Fruit fly (Drosophila melanogaster): ENCODE measurements around the gene Pfas.

Gene Pfas

dm6 chr2L:6045972-6046718 is at the start of gene Pfas:
Pfas (minus strand) TSS chr2L:6046050.
- peak; percentile 67 for TF ChIP-seq CG17801 (GFP tag; optimal IDR thresholded peaks at IDR 0.05; ENCODE audit: partially characterized antibody)

- TF ChIP-seq CG17801 (GFP tag; optimal IDR thresholded peaks at IDR 0.05; ENCODE audit: partially characterized antibody), result no peak
Measured at dm6 chr2L:6092300-6092699, 46.5 kb upstream of the Pfas start.

- TF ChIP-seq CG17801 (GFP tag; optimal IDR thresholded peaks at IDR 0.05; ENCODE audit: partially characterized antibody), result no peak
Measured at dm6 chr2L:6090786-6091716, 45.2 kb upstream of the Pfas start, which contains the start of gene CG45075. CG45075 (plus strand) TSS chr2L:6091412.

- no peak for TF ChIP-seq CG17801 (GFP tag; optimal IDR thresholded peaks at IDR 0.05; ENCODE audit: partially characterized antibody)
Measured at dm6 chr2L:6090365-6090764, 44.5 kb upstream of the Pfas start.

DNA sequence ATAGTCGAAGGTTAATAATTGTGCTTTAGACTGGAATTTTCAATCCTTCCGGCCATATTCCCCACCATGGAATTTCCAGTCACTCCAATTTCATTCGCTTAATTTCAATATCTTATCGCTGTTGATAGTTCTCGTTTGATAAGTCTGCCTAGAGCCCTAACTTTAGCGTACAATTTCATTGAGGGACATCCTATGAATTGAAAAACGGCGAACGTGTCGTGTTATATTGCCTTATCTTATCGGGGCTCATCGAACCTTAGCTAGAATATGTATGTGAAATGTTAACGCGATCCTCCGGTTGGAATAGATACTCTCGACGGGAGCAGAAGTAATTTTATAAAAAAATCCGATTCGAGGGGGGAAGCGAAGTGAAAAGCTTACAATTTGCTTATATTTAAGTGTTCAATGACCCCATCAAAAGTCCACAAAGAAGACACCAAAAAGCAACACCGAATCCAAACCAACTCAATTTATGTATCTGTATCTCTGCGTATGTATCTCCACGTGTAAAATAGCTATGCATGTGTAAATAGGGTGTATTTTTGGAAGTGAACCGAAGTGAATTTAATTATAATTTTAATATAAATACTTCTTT is 43.9 kb upstream of the Pfas start:
- no peak for TF ChIP-seq CG17801 (GFP tag; optimal IDR thresholded peaks at IDR 0.05; ENCODE audit: partially characterized antibody)

DNA sequence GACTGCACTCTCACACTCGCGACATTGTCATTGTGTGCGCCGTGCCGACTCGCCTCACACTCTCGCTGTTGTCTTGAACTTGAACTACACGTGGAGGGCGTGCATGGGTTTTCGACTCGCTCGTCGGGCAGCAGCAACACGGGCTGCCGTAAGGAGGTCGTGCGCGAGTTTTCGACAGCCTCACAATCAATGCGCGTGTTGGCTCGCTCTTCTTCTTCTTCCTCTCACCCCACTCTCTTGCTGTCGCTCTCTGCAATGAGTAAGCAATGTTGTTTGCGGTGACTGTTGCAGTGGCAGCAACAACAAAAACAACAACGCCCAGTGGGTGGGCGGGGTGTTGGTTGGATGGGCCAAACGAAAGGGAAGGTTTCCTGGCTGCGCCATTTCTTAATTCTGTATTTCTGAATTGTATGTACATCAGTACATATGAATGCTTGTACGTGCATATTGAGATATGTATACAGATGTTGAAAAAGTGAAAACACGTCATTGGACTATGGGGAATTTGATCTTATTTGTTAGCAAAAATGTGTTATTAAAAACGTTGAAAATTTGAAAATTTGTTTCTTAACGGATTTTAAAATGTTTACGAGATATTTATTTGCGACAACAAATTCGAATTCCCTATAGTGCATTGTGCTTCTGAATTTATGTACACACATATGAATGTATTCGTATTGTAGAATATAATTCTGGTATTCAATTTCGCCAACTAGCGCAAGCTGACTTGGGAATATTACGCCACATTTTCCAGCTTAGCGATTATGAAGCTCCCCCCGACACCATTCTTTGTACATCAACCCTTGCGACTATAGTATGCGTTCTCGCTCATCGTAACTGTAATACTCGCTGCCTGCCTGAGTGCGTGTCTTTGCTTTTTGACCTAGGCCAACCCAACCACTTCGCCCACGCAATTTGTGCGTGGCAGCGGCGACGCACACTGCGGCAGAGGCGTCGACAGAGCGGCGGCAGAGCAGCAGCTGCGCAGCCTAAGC is 42.8 kb upstream of the Pfas start:
- peak; percentile 75 for TF ChIP-seq CG17801 (GFP tag; optimal IDR thresholded peaks at IDR 0.05; ENCODE audit: partially characterized antibody)

- no peak for TF ChIP-seq CG17801 (GFP tag; optimal IDR thresholded peaks at IDR 0.05; ENCODE audit: partially characterized antibody)
Measured at dm6 chr2L:6087685-6088084, 41.8 kb upstream of the Pfas start.

dm6 chr2L:6086771-6087170 is 40.9 kb upstream of the Pfas start:
- no peak for TF ChIP-seq CG17801 (GFP tag; optimal IDR thresholded peaks at IDR 0.05; ENCODE audit: partially characterized antibody)

DNA sequence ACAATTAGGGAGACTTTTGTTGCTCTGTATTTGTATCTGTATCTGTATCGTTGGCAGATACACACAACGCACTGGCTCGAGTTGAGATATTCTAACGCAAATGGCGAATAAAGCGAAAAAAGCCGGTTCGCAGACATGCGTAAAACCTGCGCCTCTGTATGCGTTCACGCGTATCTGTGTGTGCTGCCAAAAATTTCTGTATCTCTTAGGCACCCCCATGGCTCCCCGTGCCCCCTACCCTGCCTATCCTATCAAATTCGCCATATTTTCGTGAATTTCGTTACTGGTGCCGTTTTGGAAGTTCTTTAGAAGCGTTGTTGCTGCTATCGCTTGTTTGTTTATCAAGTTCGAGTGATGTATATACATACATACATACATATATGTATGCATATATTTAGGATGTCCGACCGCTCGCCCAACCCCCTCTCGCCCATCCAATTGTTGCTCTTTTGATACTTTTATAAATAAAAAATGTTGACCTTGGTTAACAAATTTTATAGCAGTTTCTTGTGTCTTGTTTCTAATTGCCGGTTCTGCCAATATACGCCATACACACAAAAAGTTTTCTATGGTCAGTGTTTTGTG is 40.0 kb upstream of the Pfas start:
- TF ChIP-seq CG17801 (GFP tag; optimal IDR thresholded peaks at IDR 0.05; ENCODE audit: partially characterized antibody), result no peak

DNA sequence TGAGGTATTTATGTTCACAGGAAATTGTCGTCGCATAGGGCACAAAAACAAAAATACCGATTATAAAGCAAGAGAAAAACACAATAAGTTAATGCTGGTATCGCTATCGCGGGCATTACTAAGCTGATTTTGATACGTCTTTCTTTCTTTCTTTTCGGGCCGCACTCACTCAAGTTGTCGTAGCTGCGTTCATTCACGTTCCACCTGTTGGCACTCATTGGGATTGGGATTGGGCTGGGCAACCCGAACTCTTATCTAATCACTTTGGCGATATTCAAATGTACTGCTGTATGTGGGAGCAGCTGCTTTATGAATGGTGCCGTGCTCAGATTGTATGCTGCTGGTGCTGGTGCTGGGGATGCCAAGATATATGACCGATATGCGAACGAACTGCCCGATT is 38.8 kb upstream of the Pfas start:
- TF ChIP-seq CG17801 (GFP tag; optimal IDR thresholded peaks at IDR 0.05; ENCODE audit: partially characterized antibody), result no peak

- TF ChIP-seq CG17801 (GFP tag; optimal IDR thresholded peaks at IDR 0.05; ENCODE audit: partially characterized antibody), result peak; percentile 28
Measured at dm6 chr2L:6082936-6083627, 37.2 kb upstream of the Pfas start.

dm6 chr2L:6082157-6082645 is 36.4 kb upstream of the Pfas start, which contains the start of gene Kr-h1:
Kr-h1 (plus strand) TSS chr2L:6082603.
- no peak for TF ChIP-seq CG17801 (GFP tag; optimal IDR thresholded peaks at IDR 0.05; ENCODE audit: partially characterized antibody)

DNA sequence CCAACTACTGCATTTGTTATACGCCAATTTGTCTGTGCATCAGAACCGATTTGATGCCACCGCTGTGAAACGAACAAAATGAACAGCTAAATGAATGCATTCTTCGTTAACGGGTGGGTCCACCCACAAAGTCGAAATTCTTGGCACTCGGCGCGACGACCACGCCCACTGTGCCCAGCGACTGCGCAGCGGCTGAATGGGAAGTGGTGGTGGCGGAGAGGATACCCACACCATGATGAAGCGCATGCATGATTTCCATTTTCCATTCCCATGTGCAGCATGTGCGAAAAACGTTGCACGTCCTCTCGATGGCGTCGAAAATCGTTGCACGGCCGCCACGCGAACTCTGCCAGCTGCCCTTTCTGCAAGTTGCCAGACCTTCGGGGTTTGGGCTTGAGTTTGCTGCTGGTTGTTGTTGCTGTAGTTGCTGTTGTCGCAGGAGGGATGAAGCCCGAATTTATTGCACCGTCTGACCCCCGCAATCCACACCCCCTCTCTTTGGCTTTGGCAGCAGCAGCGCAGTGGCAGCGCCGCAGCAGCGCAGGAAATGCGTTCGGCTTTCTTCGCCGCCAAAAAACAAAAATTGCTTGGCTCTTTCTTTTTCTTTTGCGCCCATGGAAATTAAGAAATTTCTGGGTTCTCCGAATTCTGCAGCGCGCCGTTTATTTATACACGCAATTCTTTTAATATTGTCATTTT is 35.4 kb upstream of the Pfas start:
- no peak for TF ChIP-seq CG17801 (GFP tag; optimal IDR thresholded peaks at IDR 0.05; ENCODE audit: partially characterized antibody)

Measured in ovary, adult (tissue).